Worm (Caenorhabditis elegans): Measurements from ENCODE around the gene F19F10.14.

ce11 chrV:7527153-7527552 is 43.7 kb downstream of the F19F10.14 start, which contains the start of gene C54F6.17:
- TF ChIP-seq unc-62 (GFP tag; optimal IDR thresholded peaks at IDR 0.05) = no peak
- TF ChIP-seq zag-1 (tag; optimal IDR thresholded peaks at IDR 0.05) = no peak
- TF ChIP-seq ama-1 (optimal IDR thresholded peaks at IDR 0.05) = no peak
- TF ChIP-seq nhr-76 (tag; optimal IDR thresholded peaks at IDR 0.05) = no peak
- no peak for TF ChIP-seq daf-12 (tag; optimal IDR thresholded peaks at IDR 0.05)
- no peak for TF ChIP-seq fkh-2 (tag; optimal IDR thresholded peaks at IDR 0.05)
- no peak for TF ChIP-seq hmg-11 (tag; optimal IDR thresholded peaks at IDR 0.05)
- no peak for TF ChIP-seq nhr-28 (tag; optimal IDR thresholded peaks at IDR 0.05)
- no peak for TF ChIP-seq nhr-77 (tag; optimal IDR thresholded peaks at IDR 0.05)
